Worm (Caenorhabditis elegans) whole organism, L2 larva: Measurements from ENCODE around the gene Y45F3A.5.
A peak's percentile ranks its signal among the peaks of the same experiment; 100 is the strongest.

Source experiments
- ZK546.5 ChIP-seq: sonication (generic microtip); optimal IDR thresholded peaks from 2 replicates; lab custom pipeline; 2017; ENCODE audit warnings: missing biosample characterization, missing genetic modification characterization
- alr-1 ChIP-seq: fragments of 150-350 bp; optimal IDR thresholded peaks from 2 replicates; lab custom pipeline; 2014; ENCODE audit warnings: missing biosample characterization, missing genetic modification characterization
- elt-1 ChIP-seq: fragments of 150-350 bp; optimal IDR thresholded peaks from 2 replicates; lab custom pipeline; 2014; ENCODE audit warnings: missing biosample characterization, missing genetic modification characterization
- lsy-2 ChIP-seq, 2 experiments: fragments of 150-350 bp in 1 of 2; sonication (generic microtip) in 1 of 2; optimal IDR thresholded peaks; 2 replicates each; lab custom pipeline; 2014 to 2017; ENCODE audit warnings: missing biosample characterization in 2 of 2, missing genetic modification characterization in 2 of 2
- nhr-237 ChIP-seq: fragments of 150-350 bp; optimal IDR thresholded peaks from 2 replicates; lab custom pipeline; 2014; ENCODE audit warnings: missing biosample characterization, missing genetic modification characterization
- nhr-77 ChIP-seq: fragments of 150-350 bp; optimal IDR thresholded peaks from 2 replicates; lab custom pipeline; 2014; ENCODE audit warnings: missing biosample characterization, missing genetic modification characterization
- peb-1 ChIP-seq: fragments of 150-350 bp; optimal IDR thresholded peaks from 2 replicates; lab custom pipeline; 2014; ENCODE audit warnings: missing biosample characterization, missing genetic modification characterization
- sem-4 ChIP-seq: fragments of 150-350 bp; optimal IDR thresholded peaks from 2 replicates; lab custom pipeline; 2014; ENCODE audit warnings: missing biosample characterization, missing genetic modification reagents, missing genetic modification characterization
- ztf-11 ChIP-seq: sonication (generic microtip); optimal IDR thresholded peaks from 2 replicates; lab custom pipeline; 2017; ENCODE audit warnings: missing biosample characterization, missing genetic modification characterization

DNA sequence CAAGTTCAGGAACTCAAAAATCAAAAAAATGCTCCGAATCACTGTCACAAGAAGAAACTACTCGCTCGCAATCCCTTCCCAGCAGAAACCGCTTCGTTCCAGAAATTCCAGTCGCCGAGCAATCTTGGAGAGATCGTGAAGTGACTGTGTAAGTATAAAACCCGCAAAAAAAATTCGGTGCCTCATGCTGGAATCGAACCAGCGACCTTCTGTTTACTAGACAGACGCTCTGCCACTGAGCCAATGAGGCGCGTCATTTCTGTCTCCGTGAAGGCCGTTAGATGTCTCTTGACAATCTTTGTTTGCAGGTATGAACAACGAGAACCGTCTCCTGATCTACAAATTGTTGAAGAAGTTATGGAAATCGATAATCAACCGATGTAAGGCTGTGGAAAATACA lies 38.4 kb upstream of the Y45F3A.5 start:
- TF ChIP-seq ztf-11 (tag; lab: Kevin White, UChicago) (no peak), alr-1 (tag; lab: Kevin White, UChicago) (no peak), elt-1 (tag; lab: Kevin White, UChicago) (no peak), nhr-237 (no peak), ZK546.5 (tag; lab: Kevin White, UChicago) (no peak), sem-4 (tag; lab: Kevin White, UChicago) (no peak), peb-1 (no peak), nhr-77 (no peak), lsy-2 (tag; optimal IDR thresholded peaks at IDR 0.05; lab: Kevin White, UChicago) (peak in 1 of 2 experiments; percentile 47)
